Worm (Caenorhabditis elegans): ENCODE measurements around the gene B0303.16.

The B0303.16 gene

ce11 chrIII:8689143-8689542 lies 15.7 kb upstream of the B0303.16 start:
- no peak for TF ChIP-seq unc-62 (GFP tag; optimal IDR thresholded peaks at IDR 0.05)

ce11 chrIII:8689655-8690054 lies 15.2 kb upstream of the B0303.16 start, which contains the start of gene B0303.4:
B0303.4 (plus strand) TSS chrIII:8689850.
- no peak for TF ChIP-seq unc-62 (GFP tag; optimal IDR thresholded peaks at IDR 0.05)

DNA sequence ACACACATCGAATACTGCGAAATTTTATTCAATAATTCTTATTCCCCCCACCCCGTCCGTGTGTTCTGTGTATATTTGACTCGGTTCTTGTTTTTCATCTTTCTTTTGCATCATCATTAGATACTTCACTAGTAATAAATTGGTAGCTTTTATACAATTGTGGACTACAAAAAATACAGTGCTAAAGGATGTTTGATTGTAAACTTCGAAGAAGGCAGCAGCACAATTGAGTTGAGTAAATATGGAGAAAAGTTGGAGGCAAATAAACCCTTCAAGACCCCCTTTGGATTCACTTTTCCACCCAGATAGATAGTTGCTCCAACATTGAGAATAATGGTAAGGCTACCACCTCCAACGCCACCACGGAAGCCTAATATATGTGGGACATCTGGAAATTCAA lies 11.5 kb upstream of the B0303.16 start, which contains the start of gene B0303.7:
B0303.7 (plus strand) TSS at position 301 of the 400 bp plus-strand sequence.
- TF ChIP-seq unc-62 (GFP tag; optimal IDR thresholded peaks at IDR 0.05): no peak

- no peak for TF ChIP-seq unc-62 (GFP tag; optimal IDR thresholded peaks at IDR 0.05)
Observed at ce11 chrIII:8696680-8697079, 8.2 kb upstream of the B0303.16 start.

DNA sequence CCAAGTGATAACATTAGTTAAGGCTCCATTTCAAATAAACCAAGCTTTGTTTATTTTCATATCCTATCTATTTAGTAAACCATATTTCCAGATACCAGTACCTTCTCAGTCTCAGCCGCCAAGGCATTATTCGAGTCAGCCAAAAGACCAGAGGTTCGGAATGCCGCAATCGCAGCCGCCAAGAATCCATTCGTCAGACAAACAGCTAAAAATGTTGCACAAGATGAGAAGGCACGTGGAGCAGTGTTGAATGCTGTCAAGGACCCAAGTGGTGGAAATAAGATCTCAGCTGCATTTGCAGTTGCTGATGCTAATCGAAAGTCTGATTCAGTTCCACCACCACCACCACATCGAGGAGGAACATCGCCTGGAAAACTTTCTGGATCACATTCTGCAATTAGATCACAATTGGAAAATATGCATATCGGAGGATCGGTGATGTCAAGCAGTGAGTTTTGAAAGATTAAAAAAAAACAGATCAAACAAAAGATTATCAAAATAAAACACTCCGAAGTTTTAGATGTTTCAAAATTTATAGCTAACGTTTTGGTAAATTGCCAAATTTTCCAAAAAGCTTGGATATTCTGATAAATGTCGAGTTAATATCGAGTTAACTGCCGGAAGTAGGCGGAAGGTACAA lies 7.5 kb upstream of the B0303.16 start:
- no peak for TF ChIP-seq unc-62 (GFP tag; optimal IDR thresholded peaks at IDR 0.05)

DNA sequence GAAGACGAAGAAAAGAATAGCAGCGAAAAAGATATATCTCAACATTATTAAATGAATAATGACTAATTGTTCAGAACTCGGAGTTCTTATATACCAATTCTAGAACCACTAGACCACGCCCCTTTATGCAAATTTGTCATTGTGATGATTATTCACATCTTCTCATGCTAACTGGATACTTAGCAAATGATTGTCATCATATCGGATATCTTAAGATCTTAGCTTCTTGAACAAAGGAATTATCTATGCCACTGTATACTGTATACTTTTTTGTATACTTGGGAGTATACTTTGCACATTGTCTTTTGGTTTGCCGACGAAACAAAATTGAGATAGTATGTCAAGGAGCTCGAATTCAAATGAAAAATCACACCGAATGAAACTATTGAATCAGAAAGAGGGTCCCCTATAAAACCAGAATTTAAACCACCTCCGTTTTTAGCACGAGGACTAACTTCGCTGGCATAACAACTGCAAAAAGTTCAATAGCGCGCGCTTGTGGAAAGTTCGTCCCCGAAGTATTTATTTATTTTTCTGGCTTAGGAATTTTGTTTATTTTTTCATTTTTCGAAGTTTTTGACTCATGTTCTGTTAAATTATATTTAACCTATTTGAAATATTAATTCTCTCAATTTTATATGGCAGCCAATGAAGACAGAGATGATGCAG lies 4.4 kb upstream of the B0303.16 start, which contains the start of the genes sdz-1 and vps-33.1:
sdz-1 (minus strand) TSS at position 51 of the 669 bp plus-strand sequence.
vps-33.1 (plus strand) TSS at position 639 of the 669 bp plus-strand sequence.
- no peak for TF ChIP-seq unc-62 (GFP tag; optimal IDR thresholded peaks at IDR 0.05)

ce11 chrIII:8709735-8710134 lies 4.9 kb downstream of the B0303.16 start:
- TF ChIP-seq unc-62 (GFP tag; optimal IDR thresholded peaks at IDR 0.05): no peak

ce11 chrIII:8710310-8710709 lies 5.4 kb downstream of the B0303.16 start, which contains the start of gene B0303.11:
B0303.11 (minus strand) TSS chrIII:8710410.
- TF ChIP-seq unc-62 (GFP tag; optimal IDR thresholded peaks at IDR 0.05): no peak

DNA sequence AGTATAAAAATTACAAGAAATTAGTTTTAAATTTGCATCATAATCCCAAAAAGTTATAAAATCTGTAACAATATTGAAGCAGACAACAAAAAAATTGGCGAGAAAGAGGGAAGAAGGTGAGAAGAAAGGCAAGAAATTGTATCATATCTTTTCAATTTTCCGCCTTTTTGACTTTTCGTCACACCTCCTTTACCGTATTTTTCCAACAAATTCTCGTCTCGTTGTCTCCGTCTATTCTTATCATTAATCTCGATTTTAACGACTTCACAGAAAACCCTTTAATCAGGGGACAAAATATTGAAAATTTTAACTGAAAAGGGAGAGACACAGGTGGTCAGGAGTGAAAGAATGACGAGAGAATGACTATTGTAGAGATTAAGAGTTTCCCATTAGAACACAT lies 8.1 kb downstream of the B0303.16 start:
- no peak for TF ChIP-seq unc-62 (GFP tag; optimal IDR thresholded peaks at IDR 0.05)

DNA sequence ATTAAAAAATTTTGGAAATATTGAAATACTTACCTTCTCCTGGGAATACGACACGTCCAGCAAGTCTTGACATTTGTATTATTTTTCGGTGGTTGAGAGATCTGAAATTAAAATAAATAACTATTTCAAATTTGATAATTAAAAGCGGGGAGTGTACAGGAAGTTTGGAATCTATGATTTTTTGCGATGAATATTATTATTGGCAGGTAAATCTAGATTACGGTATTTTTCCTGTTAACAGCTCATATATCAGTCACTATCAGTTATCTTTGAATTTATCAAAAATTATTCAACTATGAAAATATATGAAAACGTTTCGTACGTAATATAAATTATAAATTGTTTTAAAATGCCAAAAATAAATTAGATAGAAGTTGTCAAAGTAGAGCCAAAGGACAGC lies 11.2 kb downstream of the B0303.16 start, which contains the start of gene B0303.14:
B0303.14 (minus strand) TSS at position 101 of the 400 bp plus-strand sequence.
- no peak for TF ChIP-seq unc-62 (GFP tag; optimal IDR thresholded peaks at IDR 0.05)

ce11 chrIII:8717231-8717694 lies 12.4 kb downstream of the B0303.16 start, which contains the start of gene mrpl-11:
mrpl-11 (plus strand) TSS chrIII:8717644.
- TF ChIP-seq unc-62 (GFP tag; optimal IDR thresholded peaks at IDR 0.05): no peak

DNA sequence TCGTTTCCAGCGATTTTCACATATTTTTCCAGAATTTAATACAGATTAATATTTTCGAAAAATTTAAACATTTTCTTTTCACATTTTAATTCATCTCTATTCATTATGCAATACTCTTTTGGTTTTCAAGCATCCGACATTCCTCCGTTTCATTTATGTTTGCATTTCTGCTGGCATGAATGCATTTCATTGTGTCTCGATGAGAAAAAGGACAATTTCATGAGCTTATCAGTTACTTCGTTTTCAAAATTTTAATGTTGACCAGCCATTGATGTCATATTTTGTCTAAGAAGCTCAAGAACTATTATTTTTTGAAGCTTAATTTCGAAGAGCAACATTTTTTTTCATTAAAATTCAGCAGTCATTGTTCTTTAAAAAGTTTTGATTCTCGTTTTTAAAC lies 13.7 kb downstream of the B0303.16 start:
- no peak for TF ChIP-seq unc-62 (GFP tag; optimal IDR thresholded peaks at IDR 0.05)

- no peak for TF ChIP-seq unc-62 (GFP tag; optimal IDR thresholded peaks at IDR 0.05)
Observed at ce11 chrIII:8719105-8719504, 14.2 kb downstream of the B0303.16 start.

- TF ChIP-seq unc-62 (GFP tag; optimal IDR thresholded peaks at IDR 0.05): no peak
Observed at ce11 chrIII:8719769-8720252, 14.9 kb downstream of the B0303.16 start, which contains the start of gene hipr-1. hipr-1 (plus strand) TSS chrIII:8720202.

ce11 chrIII:8725224-8725623 lies 20.4 kb downstream of the B0303.16 start:
- TF ChIP-seq unc-62 (GFP tag; optimal IDR thresholded peaks at IDR 0.05): no peak
